Fruit fly (Drosophila melanogaster): ENCODE results near the gene Ten-a.

DNA sequence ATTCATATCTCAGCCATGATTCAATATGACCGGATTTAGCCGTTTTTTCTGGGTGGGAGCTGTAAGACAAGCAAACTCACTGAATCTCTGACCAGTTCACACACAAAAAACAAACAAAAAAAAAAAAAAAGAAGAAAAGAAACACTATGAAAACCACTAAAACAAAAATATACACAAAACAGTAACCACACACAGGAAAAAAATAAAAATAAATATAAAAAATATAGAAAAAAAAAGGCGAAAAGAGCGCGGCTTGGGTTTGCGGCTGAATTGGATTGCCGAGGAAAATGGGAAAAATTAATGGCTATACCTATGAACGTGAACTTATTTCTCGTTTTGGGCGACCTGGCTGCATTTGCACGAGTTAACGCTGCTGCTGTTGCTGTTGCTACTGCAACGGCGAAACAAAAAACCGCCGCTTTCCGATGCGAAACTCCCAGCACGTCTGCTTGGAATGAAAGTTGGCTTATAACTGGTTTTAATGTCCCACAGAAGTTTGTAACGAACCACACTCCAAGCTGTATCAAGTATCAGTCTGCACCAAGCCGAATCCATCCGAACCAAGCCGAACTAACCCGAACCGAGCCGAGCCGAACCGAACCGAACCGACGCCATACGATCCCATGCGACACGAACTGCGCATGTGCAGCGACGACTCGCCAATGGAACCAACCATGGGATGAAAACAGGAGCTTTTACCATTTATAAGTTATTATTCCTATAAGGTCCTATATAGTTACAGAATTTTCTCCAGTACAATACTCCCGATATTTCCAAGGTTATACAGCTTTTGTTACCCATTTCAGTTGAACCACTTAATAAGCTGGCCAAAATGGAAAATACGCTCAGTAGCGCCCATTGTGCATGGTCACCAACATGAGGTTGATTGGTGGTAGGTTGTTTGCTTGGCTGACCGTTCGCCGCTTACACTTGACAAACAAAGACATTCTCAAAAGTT, 39.8 kb upstream of the Ten-a start, which contains the start of gene fw:
- TF ChIP-seq h (optimal IDR thresholded peaks at IDR 0.05) (no peak), Myc (optimal IDR thresholded peaks at IDR 0.05) (no peak), psq (optimal IDR thresholded peaks at IDR 0.05) (no peak), Sin3A (optimal IDR thresholded peaks at IDR 0.05) (no peak), insv (optimal IDR thresholded peaks at IDR 0.05) (no peak), ttk (optimal IDR thresholded peaks at IDR 0.05) (no peak)

All from Kc167 (cell line).